Fruit fly (Drosophila melanogaster): ENCODE data around the gene CG34155.
A peak's percentile ranks its signal among the peaks of the same experiment; 100 is the strongest.

CG34155 gene

DNA sequence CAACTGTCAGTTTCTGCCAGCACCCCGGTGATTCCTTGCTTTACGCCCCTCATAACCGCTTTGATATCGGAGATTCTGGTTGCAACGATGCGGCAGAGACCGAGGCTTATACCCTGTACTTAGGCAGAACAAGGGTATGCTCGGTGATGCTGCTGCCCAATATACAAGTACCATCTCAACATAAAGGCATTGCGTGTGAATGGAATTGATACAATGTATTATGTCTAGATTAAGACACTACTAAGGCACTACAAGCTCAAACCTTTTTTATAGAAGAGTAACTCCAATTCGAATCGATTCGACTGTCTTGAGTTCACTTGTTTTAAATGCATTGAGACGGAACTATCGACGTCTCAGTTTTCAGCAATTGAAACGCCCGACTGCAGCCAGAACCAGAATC, 7.2 kb upstream of the CG34155 start:
- TF ChIP-seq CG17801 (GFP tag; optimal IDR thresholded peaks at IDR 0.05; ENCODE audit: partially characterized antibody), result no peak

dm6 chr3R:30566181-30566902, 6.3 kb upstream of the CG34155 start:
- no peak for TF ChIP-seq CG17801 (GFP tag; optimal IDR thresholded peaks at IDR 0.05; ENCODE audit: partially characterized antibody)

DNA sequence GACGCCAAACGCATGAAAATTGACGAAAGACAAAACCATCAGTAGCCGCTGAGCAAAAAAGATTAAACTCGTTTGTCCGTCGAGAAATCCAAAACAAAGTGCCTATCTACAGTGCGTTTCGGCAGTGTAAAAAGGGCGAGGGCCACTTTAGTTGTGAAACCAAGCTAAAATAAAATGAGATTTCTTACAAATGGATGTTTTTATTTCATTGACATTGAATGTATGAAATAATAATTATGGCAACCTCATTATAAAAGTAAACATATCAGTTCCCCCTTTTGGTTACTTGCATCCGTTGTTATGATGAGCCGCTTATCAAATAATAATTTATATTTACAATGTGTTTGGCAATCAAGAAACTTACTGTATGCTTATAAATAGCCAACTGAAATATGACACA, 4.5 kb upstream of the CG34155 start:
- TF ChIP-seq CG17801 (GFP tag; optimal IDR thresholded peaks at IDR 0.05; ENCODE audit: partially characterized antibody), result no peak

dm6 chr3R:30563260-30564080, 3.5 kb upstream of the CG34155 start:
- no peak for TF ChIP-seq CG17801 (GFP tag; optimal IDR thresholded peaks at IDR 0.05; ENCODE audit: partially characterized antibody)

DNA sequence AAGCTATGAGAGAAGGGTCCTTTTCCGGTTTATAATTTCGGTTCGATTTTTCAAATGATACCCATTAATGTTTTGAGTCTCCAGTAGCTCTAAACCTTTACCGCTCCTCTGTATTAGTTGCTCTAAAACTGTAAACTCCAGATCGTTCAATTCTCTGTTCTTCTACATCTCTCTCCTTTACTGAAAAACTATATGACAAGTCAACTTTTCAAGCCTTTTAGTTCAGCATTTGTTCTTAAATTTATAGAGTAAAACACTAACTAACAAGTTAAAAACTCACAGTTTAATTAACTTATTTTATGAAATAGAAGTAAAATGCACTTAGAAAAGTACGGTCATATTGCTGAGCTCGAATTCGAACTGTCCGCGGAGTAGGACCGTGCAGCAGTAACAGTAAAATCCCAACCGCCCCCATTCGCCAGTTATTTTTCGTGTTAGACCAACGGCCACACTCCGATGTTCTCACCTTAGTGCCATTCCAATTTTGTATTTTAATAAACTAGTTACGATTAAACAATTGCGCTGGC, 2.8 kb upstream of the CG34155 start:
- no peak for TF ChIP-seq CG17801 (GFP tag; optimal IDR thresholded peaks at IDR 0.05; ENCODE audit: partially characterized antibody)

dm6 chr3R:30561207-30561606, 1.2 kb upstream of the CG34155 start:
- TF ChIP-seq CG17801 (GFP tag; optimal IDR thresholded peaks at IDR 0.05; ENCODE audit: partially characterized antibody), result no peak

DNA sequence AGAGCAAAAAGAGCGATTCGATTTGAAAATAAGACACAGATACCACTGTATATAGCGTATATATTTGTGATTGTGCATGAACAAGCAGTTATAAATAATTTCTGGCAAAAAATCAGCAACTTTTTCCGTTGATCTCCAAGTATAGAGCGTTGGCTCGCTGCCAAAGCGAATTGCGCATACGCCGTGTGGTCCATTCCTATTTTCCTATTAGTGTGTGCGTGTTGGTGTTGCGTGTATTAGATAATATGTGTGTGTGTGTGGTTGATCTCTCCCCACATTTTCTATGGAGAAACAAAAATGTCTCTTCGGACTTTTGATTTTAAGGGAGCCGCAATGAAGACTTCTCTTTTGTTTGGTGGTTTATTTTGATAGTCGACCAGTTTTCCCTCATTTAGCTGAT, 7.5 kb downstream of the CG34155 start:
- TF ChIP-seq CG17801 (GFP tag; optimal IDR thresholded peaks at IDR 0.05; ENCODE audit: partially characterized antibody), result no peak

- no peak for TF ChIP-seq CG17801 (GFP tag; optimal IDR thresholded peaks at IDR 0.05; ENCODE audit: partially characterized antibody)
Measured at dm6 chr3R:30550044-30550443, 10.0 kb downstream of the CG34155 start.

DNA sequence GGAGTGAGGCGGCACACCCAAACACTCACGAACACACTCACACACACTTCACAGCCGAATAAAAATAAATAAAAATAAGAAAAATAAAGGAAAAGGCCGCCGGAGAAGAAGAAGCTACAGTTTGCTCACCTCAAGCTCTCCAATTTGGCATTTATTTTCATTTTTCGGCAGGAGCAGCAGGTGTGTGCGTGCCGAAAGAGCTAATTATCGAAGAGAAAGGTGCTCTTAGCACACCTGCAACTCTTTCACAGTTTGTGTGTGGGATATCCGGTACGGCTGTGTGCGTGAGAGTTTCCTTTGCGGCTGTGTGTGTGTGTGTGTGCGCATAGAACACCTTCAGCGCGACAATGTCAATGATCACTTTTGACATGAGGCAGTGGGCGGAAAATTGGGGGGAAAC, 15.0 kb downstream of the CG34155 start:
- no peak for TF ChIP-seq CG17801 (GFP tag; optimal IDR thresholded peaks at IDR 0.05; ENCODE audit: partially characterized antibody)

dm6 chr3R:30541469-30541868, 18.5 kb downstream of the CG34155 start:
- TF ChIP-seq CG17801 (GFP tag; optimal IDR thresholded peaks at IDR 0.05; ENCODE audit: partially characterized antibody), result no peak

dm6 chr3R:30540196-30540595, 19.8 kb downstream of the CG34155 start:
- no peak for TF ChIP-seq CG17801 (GFP tag; optimal IDR thresholded peaks at IDR 0.05; ENCODE audit: partially characterized antibody)

- TF ChIP-seq CG17801 (GFP tag; optimal IDR thresholded peaks at IDR 0.05; ENCODE audit: partially characterized antibody), result no peak
Measured at dm6 chr3R:30536919-30537318, 23.1 kb downstream of the CG34155 start.

dm6 chr3R:30536432-30536831, 23.6 kb downstream of the CG34155 start:
- no peak for TF ChIP-seq CG17801 (GFP tag; optimal IDR thresholded peaks at IDR 0.05; ENCODE audit: partially characterized antibody)

dm6 chr3R:30534444-30534843, 25.6 kb downstream of the CG34155 start:
- no peak for TF ChIP-seq CG17801 (GFP tag; optimal IDR thresholded peaks at IDR 0.05; ENCODE audit: partially characterized antibody)

DNA sequence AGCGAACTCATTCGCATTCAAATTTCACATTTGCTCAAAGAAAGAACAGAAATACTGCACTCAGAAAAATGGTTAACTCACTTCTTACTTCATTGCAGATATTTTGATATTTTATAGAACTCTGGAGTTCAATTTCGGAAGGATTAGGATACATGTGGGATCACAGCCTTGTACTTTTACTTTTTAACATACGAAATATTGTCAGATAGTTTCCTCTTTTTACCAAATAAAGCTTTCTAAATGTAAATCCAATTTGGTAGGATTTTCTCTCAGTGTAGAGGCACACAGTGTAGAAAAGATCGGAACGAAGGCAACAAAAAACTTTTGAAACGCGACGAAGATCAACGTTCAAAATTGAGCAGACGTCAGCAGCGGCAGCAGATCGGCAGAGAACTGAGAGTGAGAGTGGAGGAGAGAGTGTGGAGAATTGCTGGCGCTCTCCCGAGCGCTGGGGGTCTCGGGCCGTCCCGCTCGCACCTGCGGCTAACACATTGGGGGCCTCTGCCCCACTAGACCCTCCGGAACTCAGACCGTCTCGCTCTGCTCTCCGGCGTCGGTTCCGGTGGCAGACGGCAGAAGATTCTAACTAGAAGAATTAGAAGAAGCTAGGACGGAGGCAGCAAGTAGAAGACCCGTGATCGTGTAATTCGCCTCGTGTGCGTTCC, 27.9 kb downstream of the CG34155 start, which contains the start of gene tmod:
tmod (plus strand) TSS at position 619 of the 665 bp plus-strand sequence.
- peak; percentile 63 for TF ChIP-seq CG17801 (GFP tag; optimal IDR thresholded peaks at IDR 0.05; ENCODE audit: partially characterized antibody)

All from ovary, adult (tissue).